Worm (Caenorhabditis elegans) whole organism, early embryonic: ENCODE measurements around the gene rabx-5.

Source experiments
- F13C5.2 ChIP-seq: sonication (generic microtip); optimal IDR thresholded peaks from 2 replicates; lab custom pipeline; 2017; ENCODE audit warnings: mild to moderate bottlenecking, missing genetic modification characterization, inconsistent platforms, missing compliant biosample characterization
- ama-1 ChIP-seq: fragments of 150-350 bp; optimal IDR thresholded peaks from 2 replicates; lab custom pipeline; 2014
- ceh-13 ChIP-seq: fragments of 200-800 bp; sonication (Bioruptor generic); optimal IDR thresholded peaks from 2 replicates; lab custom pipeline; 2018; ENCODE audit warnings: mild to moderate bottlenecking, missing genetic modification characterization, missing compliant biosample characterization
- ceh-36 ChIP-seq: sonication (generic microtip); optimal IDR thresholded peaks from 2 replicates; lab custom pipeline; 2016; ENCODE audit warnings: missing genetic modification characterization, inconsistent platforms, missing compliant biosample characterization
- flt-1 ChIP-seq: fragments of 200-800 bp; sonication (Bioruptor generic); IDR thresholded peaks from 2 replicates; pipeline ENCODE4 v1.3.6; 2022; ENCODE audit warnings: missing genetic modification characterization, missing compliant biosample characterization
- hmbx-1 ChIP-seq: sonication (generic microtip); optimal IDR thresholded peaks from 2 replicates; lab custom pipeline; 2016; ENCODE audit warnings: mild to moderate bottlenecking, missing genetic modification characterization, missing compliant biosample characterization
- pes-1 ChIP-seq: fragments of 200-800 bp; sonication (Bioruptor generic); IDR thresholded peaks from 2 replicates; pipeline ENCODE4 v1.3.6; 2022; ENCODE audit warnings: missing genetic modification reagents, missing genetic modification characterization, missing compliant biosample characterization

DNA sequence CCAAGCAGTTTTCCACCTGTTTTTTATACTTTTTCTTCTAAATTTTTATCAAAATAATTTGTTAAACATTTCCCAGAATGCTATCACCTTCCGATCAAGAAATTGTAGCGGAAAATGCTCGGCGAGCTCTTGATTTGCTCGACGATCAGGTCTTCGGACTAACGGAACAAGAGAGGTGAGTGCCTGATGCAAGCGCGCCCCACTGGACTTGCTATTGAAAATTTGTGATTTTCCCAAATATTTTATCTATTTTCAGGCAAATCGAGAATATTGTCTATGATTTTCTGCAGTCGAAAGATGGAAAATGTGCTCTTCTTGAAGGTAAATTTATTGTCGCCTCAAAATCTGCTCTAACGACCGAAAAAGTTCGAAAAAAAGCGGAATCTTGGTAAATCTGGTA is 40.9 kb downstream of the rabx-5 start, which contains the start of gene orc-4:
- no peak for TF ChIP-seq F13C5.2
- TF ChIP-seq ama-1 (lab: Kevin White, UChicago), result no peak
- no peak for TF ChIP-seq hmbx-1
- TF ChIP-seq ceh-36 (tag; lab: Kevin White, UChicago), result no peak
- no peak for TF ChIP-seq pes-1 (GFP tag; lab: Robert Waterston, UW)
- TF ChIP-seq flt-1 (GFP tag; lab: Robert Waterston, UW), result no peak
- no peak for TF ChIP-seq ceh-13 (GFP tag; lab: Kevin White, UChicago)
